Worm (Caenorhabditis elegans) whole organism, early embryonic: ENCODE measurements around the gene K12H6.8.

ENCODE experiments used
- ama-1 ChIP-seq: fragments of 150-350 bp; optimal IDR thresholded peaks from 2 replicates; lab custom pipeline; 2014
- pes-1 ChIP-seq: fragments of 200-800 bp; sonication (Bioruptor generic); IDR thresholded peaks from 2 replicates; pipeline ENCODE4 v1.3.6; 2022; ENCODE audit warnings: missing genetic modification reagents, missing genetic modification characterization, missing compliant biosample characterization
- tbx-37 ChIP-seq: fragments of 200-800 bp; sonication (Bioruptor generic); conservative IDR thresholded peaks from 2 replicates; pipeline ENCODE4 v1.3.6; 2022; ENCODE audit warnings: missing genetic modification reagents, missing genetic modification characterization, missing compliant biosample characterization
- tra-4 ChIP-seq: sonication (generic microtip); optimal IDR thresholded peaks from 2 replicates; lab custom pipeline; 2017; ENCODE audit warnings: missing genetic modification characterization, missing compliant biosample characterization

ce11 chrII:2866541-2867124, 38.9 kb downstream of the K12H6.8 start, which contains the start of the genes Y110A2AL.9 and Y110A2AL.3:
- TF ChIP-seq pes-1 (no peak), ama-1 (lab: Kevin White, UChicago) (no peak), tra-4 (no peak), tbx-37 (GFP tag; lab: Robert Waterston, UW) (no peak)
